Worm (Caenorhabditis elegans) whole organism, L3 larva: Measurements from ENCODE around the gene ZK686.3.

Experiments used
- R02D3.7 ChIP-seq: fragments of 150-350 bp; optimal IDR thresholded peaks from 2 replicates; lab custom pipeline; 2014; ENCODE audit warnings: missing biosample characterization, missing genetic modification characterization
- aly-2 ChIP-seq: fragments of 150-350 bp; optimal IDR thresholded peaks from 2 replicates; lab custom pipeline; 2014; ENCODE audit warnings: missing biosample characterization, missing genetic modification characterization
- ceh-28 ChIP-seq: fragments of 150-350 bp; optimal IDR thresholded peaks from 2 replicates; lab custom pipeline; 2014; ENCODE audit warnings: missing biosample characterization, missing genetic modification reagents, missing genetic modification characterization
- elt-1 ChIP-seq: fragments of 150-350 bp; optimal IDR thresholded peaks from 2 replicates; lab custom pipeline; 2014; ENCODE audit warnings: missing biosample characterization, missing genetic modification characterization
- elt-2 ChIP-seq: sonication (generic microtip); optimal IDR thresholded peaks from 2 replicates; lab custom pipeline; 2016; ENCODE audit warnings: missing genetic modification reagents, mild to moderate bottlenecking, missing genetic modification characterization, missing compliant biosample characterization
- elt-3 ChIP-seq, 3 experiments: fragments of 150-350 bp in 1 of 3; sonication (generic microtip) in 2 of 3; optimal IDR thresholded peaks; 2 replicates in 2 of 3; 4 replicates in 1 of 3; lab custom pipeline; 2014 to 2017; ENCODE audit warnings: missing biosample characterization in 3 of 3, missing genetic modification characterization in 3 of 3
- eor-1 ChIP-seq, 2 experiments: fragments of 150-350 bp; optimal IDR thresholded peaks; 2 replicates each; lab custom pipeline; 2014 to 2018; ENCODE audit warnings: missing biosample characterization in 2 of 2, missing genetic modification characterization in 2 of 2
- fkh-10 ChIP-seq: sonication (generic microtip); optimal IDR thresholded peaks from 2 replicates; lab custom pipeline; 2017; ENCODE audit warnings: missing biosample characterization, missing genetic modification reagents, missing genetic modification characterization
- fos-1 ChIP-seq: fragments of 150-350 bp; optimal IDR thresholded peaks from 2 replicates; lab custom pipeline; 2014; ENCODE audit warnings: missing biosample characterization, missing genetic modification characterization
- hmg-11 ChIP-seq: sonication (generic microtip); optimal IDR thresholded peaks from 2 replicates; lab custom pipeline; 2016; ENCODE audit warnings: missing genetic modification characterization, missing compliant biosample characterization
- jun-1 ChIP-seq: fragments of 150-350 bp; optimal IDR thresholded peaks from 2 replicates; lab custom pipeline; 2014; ENCODE audit warnings: missing biosample characterization, missing genetic modification reagents, missing genetic modification characterization
- lin-15B ChIP-seq: fragments of 150-350 bp; optimal IDR thresholded peaks from 2 replicates; lab custom pipeline; 2014; ENCODE audit warnings: missing biosample characterization, missing genetic modification characterization
- lin-39 ChIP-seq: fragments of 150-350 bp; optimal IDR thresholded peaks from 2 replicates; lab custom pipeline; 2018; ENCODE audit warnings: missing biosample characterization, missing genetic modification reagents, missing genetic modification characterization
- lsy-12 ChIP-seq: sonication (generic microtip); optimal IDR thresholded peaks from 2 replicates; lab custom pipeline; 2016; ENCODE audit warnings: mild to moderate bottlenecking, missing genetic modification characterization, missing compliant biosample characterization
- mml-1 ChIP-seq: fragments of 150-350 bp; sonication (generic microtip); optimal IDR thresholded peaks from 3 replicates; lab custom pipeline; 2014; ENCODE audit warnings: missing biosample characterization, missing genetic modification characterization
- nfya-1 ChIP-seq: sonication (generic microtip); optimal IDR thresholded peaks from 2 replicates; lab custom pipeline; 2017; ENCODE audit warnings: missing genetic modification characterization, mild to moderate bottlenecking, missing compliant biosample characterization, antibody characterized with exemption, moderate library complexity; ENCODE audit not compliant: insufficient read depth
- nhr-11 ChIP-seq: fragments of 150-350 bp; optimal IDR thresholded peaks from 2 replicates; lab custom pipeline; 2014; ENCODE audit warnings: missing biosample characterization, missing genetic modification characterization
- nhr-23 ChIP-seq: fragments of 150-350 bp; optimal IDR thresholded peaks from 2 replicates; lab custom pipeline; 2014; ENCODE audit warnings: missing biosample characterization, missing genetic modification reagents, missing genetic modification characterization
- nhr-237 ChIP-seq: fragments of 150-350 bp; optimal IDR thresholded peaks from 2 replicates; lab custom pipeline; 2014; ENCODE audit warnings: missing biosample characterization, missing genetic modification characterization
- nhr-25 ChIP-seq: sonication (generic microtip); optimal IDR thresholded peaks from 2 replicates; lab custom pipeline; 2017; ENCODE audit warnings: missing biosample characterization, missing genetic modification characterization
- nhr-28 ChIP-seq: fragments of 150-350 bp; optimal IDR thresholded peaks from 2 replicates; lab custom pipeline; 2014; ENCODE audit warnings: missing biosample characterization, missing genetic modification characterization
- nhr-43 ChIP-seq: sonication (generic microtip); optimal IDR thresholded peaks from 2 replicates; lab custom pipeline; 2016; ENCODE audit warnings: mild to moderate bottlenecking, missing genetic modification characterization, missing compliant biosample characterization; ENCODE audit not compliant: poor library complexity, severe bottlenecking
- nhr-76 ChIP-seq: fragments of 150-350 bp; sonication (generic microtip); optimal IDR thresholded peaks from 5 replicates; lab custom pipeline; 2014; ENCODE audit warnings: missing biosample characterization, missing genetic modification characterization
- pha-4 ChIP-seq: fragments of 150-350 bp; optimal IDR thresholded peaks from 2 replicates; lab custom pipeline; 2014; ENCODE audit warnings: missing biosample characterization, missing genetic modification reagents, missing genetic modification characterization
- sea-2 ChIP-seq: fragments of 150-350 bp; sonication (generic microtip); optimal IDR thresholded peaks from 4 replicates; lab custom pipeline; 2014; ENCODE audit warnings: missing biosample characterization, missing genetic modification reagents, missing genetic modification characterization
- snpc-4 ChIP-seq: fragments of 150-350 bp; optimal IDR thresholded peaks from 2 replicates; lab custom pipeline; 2014; ENCODE audit warnings: missing biosample characterization, missing genetic modification characterization
- tbx-2 ChIP-seq: sonication (generic microtip); optimal IDR thresholded peaks from 2 replicates; lab custom pipeline; 2016; ENCODE audit warnings: mild to moderate bottlenecking, missing genetic modification characterization, missing compliant biosample characterization
- unc-62 ChIP-seq: fragments of 150-350 bp; sonication (generic microtip); optimal IDR thresholded peaks from 4 replicates; lab custom pipeline; 2014; ENCODE audit warnings: missing biosample characterization, missing genetic modification reagents, missing genetic modification characterization
- zag-1 ChIP-seq: fragments of 150-350 bp; optimal IDR thresholded peaks from 2 replicates; lab custom pipeline; 2014; ENCODE audit warnings: missing biosample characterization, missing genetic modification characterization
- ztf-4 ChIP-seq: fragments of 150-350 bp; optimal IDR thresholded peaks from 2 replicates; lab custom pipeline; 2014; ENCODE audit warnings: missing biosample characterization, missing genetic modification characterization

ZK686.3 gene

ce11 chrIII:7770986-7771385 lies 2.1 kb upstream of the ZK686.3 start:
- TF ChIP-seq R02D3.7 (tag; lab: Kevin White, UChicago) (peak; percentile 37), nfya-1 (tag; lab: Kevin White, UChicago) (peak; percentile 61), lsy-12 (tag; lab: Kevin White, UChicago) (peak; percentile 50), nhr-25 (tag; lab: Kevin White, UChicago) (peak; percentile 8), lin-15B (tag; lab: Kevin White, UChicago) (peak; percentile 70), snpc-4 (tag; lab: Kevin White, UChicago) (peak; percentile 20), nhr-23 (peak; percentile 23), elt-2 (tag; lab: Kevin White, UChicago) (peak; percentile 26), hmg-11 (tag; lab: Kevin White, UChicago) (peak; percentile 42), pha-4 (peak; percentile 37)

ce11 chrIII:7769965-7770364 lies 1.1 kb upstream of the ZK686.3 start, which contains the start of gene snu-23:
TSS of gene snu-23 (minus strand) at chrIII:7770120.
- TF ChIP-seq lin-15B (tag; lab: Kevin White, UChicago) (peak; percentile 30), mml-1 (no peak), hmg-11 (tag; lab: Kevin White, UChicago) (peak; percentile 7), R02D3.7 (tag; lab: Kevin White, UChicago) (no peak), pha-4 (peak; percentile 26), lin-39 (peak; percentile 27), nhr-43 (tag; lab: Kevin White, UChicago) (no peak), fkh-10 (no peak), nfya-1 (tag; lab: Kevin White, UChicago) (peak; percentile 74)

- no peak for TF ChIP-seq lsy-12 (tag; lab: Kevin White, UChicago)
- TF ChIP-seq nfya-1 (tag; lab: Kevin White, UChicago) = no peak
- TF ChIP-seq, all 47 proteins: peak for 0
Observed at ce11 chrIII:7767415-7767814, 1.4 kb downstream of the ZK686.3 start, which contains the start of gene ZK686.5. TSS of gene ZK686.5 (minus strand) at chrIII:7767515.

- TF ChIP-seq elt-2 (tag; lab: Kevin White, UChicago) (no peak), nfya-1 (tag; lab: Kevin White, UChicago) (peak; percentile 58), lin-15B (tag; lab: Kevin White, UChicago) (peak; percentile 35), elt-3 (tag; optimal IDR thresholded peaks at IDR 0.05; lab: Kevin White, UChicago) (no peak), snpc-4 (tag; lab: Kevin White, UChicago) (no peak), ceh-28 (tag; lab: Kevin White, UChicago) (peak; percentile 55), hmg-11 (tag; lab: Kevin White, UChicago) (no peak), eor-1 (tag; optimal IDR thresholded peaks at IDR 0.05; lab: Kevin White, UChicago) (no peak), mml-1 (no peak), nhr-28 (tag; lab: Kevin White, UChicago) (no peak), unc-62 (GFP tag; lab: Kevin White, UChicago) (no peak), nhr-23 (peak; percentile 44), tbx-2 (tag; lab: Kevin White, UChicago) (no peak), fos-1 (tag; lab: Kevin White, UChicago) (no peak), nhr-76 (no peak), pha-4 (peak; percentile 69), fkh-10 (no peak), aly-2 (tag; lab: Kevin White, UChicago) (no peak), R02D3.7 (tag; lab: Kevin White, UChicago) (peak; percentile 93), lsy-12 (tag; lab: Kevin White, UChicago) (no peak), lin-39 (no peak), zag-1 (no peak), nhr-43 (tag; lab: Kevin White, UChicago) (no peak)
Observed at ce11 chrIII:7765974-7766373, 2.9 kb downstream of the ZK686.3 start, which contains the start of gene ZK686.2. TSS of gene ZK686.2 (minus strand) at chrIII:7766052.

ce11 chrIII:7763503-7763902 lies 5.4 kb downstream of the ZK686.3 start, which contains the start of gene mtx-2:
TSS of gene mtx-2 (minus strand) at chrIII:7763603.
- TF ChIP-seq jun-1 (tag; lab: Kevin White, UChicago) (no peak), elt-1 (tag; lab: Kevin White, UChicago) (no peak), elt-2 (tag; lab: Kevin White, UChicago) (no peak), pha-4 (no peak), fos-1 (tag; lab: Kevin White, UChicago) (no peak), ztf-4 (tag; lab: Kevin White, UChicago) (no peak), sea-2 (GFP tag; lab: Kevin White, UChicago) (no peak), nhr-11 (tag; lab: Kevin White, UChicago) (no peak), unc-62 (GFP tag; lab: Kevin White, UChicago) (no peak), nhr-237 (tag; lab: Kevin White, UChicago) (no peak), nfya-1 (tag; lab: Kevin White, UChicago) (no peak)
